Fruit fly (Drosophila melanogaster): ENCODE data around the gene CG5290.

The CG5290 gene

DNA sequence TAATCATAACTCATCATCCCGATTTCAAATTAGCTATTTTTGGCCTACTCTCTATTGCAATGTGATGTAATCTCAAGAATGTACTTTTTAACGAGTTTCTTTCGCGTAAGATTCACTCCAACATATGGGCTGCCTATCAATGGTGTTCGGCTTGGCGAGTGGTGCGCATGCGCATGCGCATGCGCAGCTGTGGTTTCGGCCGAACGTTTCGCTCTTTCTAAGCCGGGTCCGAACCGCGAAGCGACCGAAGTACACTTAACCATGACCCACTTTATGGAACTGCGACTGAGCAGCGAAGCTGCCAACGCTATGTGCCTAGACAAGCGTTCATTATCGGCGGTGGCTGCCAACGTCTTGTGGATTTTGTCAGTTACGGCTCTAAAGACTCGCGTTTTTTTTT, 18.7 kb downstream of the CG5290 start:
- TF ChIP-seq topi (GFP tag; optimal IDR thresholded peaks at IDR 0.05), result no peak
- TF ChIP-seq Gug (GFP tag; IDR thresholded peaks at IDR 0.05), result no peak
- no peak for TF ChIP-seq Blimp-1 (GFP tag; optimal IDR thresholded peaks at IDR 0.05)
- no peak for TF ChIP-seq CG6854 (GFP tag; optimal IDR thresholded peaks at IDR 0.05)
- TF ChIP-seq Sox15 (GFP tag; optimal IDR thresholded peaks at IDR 0.05), result no peak
- TF ChIP-seq CG3032 (tag; optimal IDR thresholded peaks at IDR 0.05), result no peak
- TF ChIP-seq esn (GFP tag; optimal IDR thresholded peaks at IDR 0.05), result no peak
- TF ChIP-seq CG15336 (GFP tag; IDR thresholded peaks at IDR 0.05), result no peak
- TF ChIP-seq ss (GFP tag; optimal IDR thresholded peaks at IDR 0.05), result no peak
- no peak for TF ChIP-seq acj6 (GFP tag; optimal IDR thresholded peaks at IDR 0.05)
- no peak for TF ChIP-seq Hr4 (GFP tag; optimal IDR thresholded peaks at IDR 0.05)
- TF ChIP-seq Ets21C (GFP tag; optimal IDR thresholded peaks at IDR 0.05), result no peak
- TF ChIP-seq CG3919 (GFP tag; optimal IDR thresholded peaks at IDR 0.05), result no peak
- no peak for TF ChIP-seq CG9139 (GFP tag; optimal IDR thresholded peaks at IDR 0.05)
- TF ChIP-seq OdsH (GFP tag; optimal IDR thresholded peaks at IDR 0.05), result no peak
- TF ChIP-seq Eip93F (GFP tag; optimal IDR thresholded peaks at IDR 0.05), result no peak
- TF ChIP-seq fkh (GFP tag; optimal IDR thresholded peaks at IDR 0.05), result no peak
- no peak for TF ChIP-seq CG6276 (GFP tag; optimal IDR thresholded peaks at IDR 0.05)
- no peak for TF ChIP-seq fd59A (GFP tag; optimal IDR thresholded peaks at IDR 0.05)
- TF ChIP-seq Sox102F (GFP tag; optimal IDR thresholded peaks at IDR 0.05), result no peak

dm6 chr3L:17887393-17887792, 25.0 kb downstream of the CG5290 start, which contains the start of gene CG7402:
CG7402 (plus strand) TSS chr3L:17887705.
- no peak for TF ChIP-seq CG11902 (GFP tag; optimal IDR thresholded peaks at IDR 0.05)
- no peak for TF ChIP-seq CG31627 (GFP tag; optimal IDR thresholded peaks at IDR 0.05)
- TF ChIP-seq CG6276 (GFP tag; optimal IDR thresholded peaks at IDR 0.05), result no peak
- no peak for TF ChIP-seq pdm3 (GFP tag; optimal IDR thresholded peaks at IDR 0.05)
- TF ChIP-seq Hr39 (GFP tag; optimal IDR thresholded peaks at IDR 0.05), result no peak
- no peak for TF ChIP-seq CG8632 (GFP tag; optimal IDR thresholded peaks at IDR 0.05)

DNA sequence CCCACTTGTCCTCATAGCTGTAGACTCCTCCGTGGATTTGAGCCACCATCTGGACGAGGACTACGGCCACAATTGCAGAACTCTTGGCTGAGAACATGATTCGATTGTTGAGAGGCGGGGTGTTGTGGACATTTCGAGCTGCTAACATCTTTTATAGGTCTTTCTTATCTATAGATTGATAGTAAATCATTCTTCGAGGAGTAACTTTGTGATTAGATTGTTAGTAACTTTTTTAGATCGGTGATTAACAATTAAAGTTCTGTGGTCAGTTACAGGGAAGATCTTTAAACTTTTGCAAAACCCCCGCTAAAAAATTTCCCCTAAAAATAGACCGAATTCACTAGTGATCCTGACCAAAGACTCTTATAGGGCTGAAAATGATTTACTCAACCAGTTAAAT, 25.8 kb downstream of the CG5290 start, which contains the start of gene CG16775:
Gene CG16775, minus strand, starts transcription at position 101 of the 400 bp plus-strand sequence.
- TF ChIP-seq Sox102F (GFP tag; optimal IDR thresholded peaks at IDR 0.05), result no peak
- no peak for TF ChIP-seq vri (GFP tag; optimal IDR thresholded peaks at IDR 0.05)
- TF ChIP-seq CG32006 (GFP tag; optimal IDR thresholded peaks at IDR 0.05), result no peak
- TF ChIP-seq Eip93F (GFP tag; optimal IDR thresholded peaks at IDR 0.05), result no peak
- no peak for TF ChIP-seq CG8632 (GFP tag; optimal IDR thresholded peaks at IDR 0.05)
- TF ChIP-seq CG7368 (GFP tag; optimal IDR thresholded peaks at IDR 0.05), result no peak
- no peak for TF ChIP-seq dsx (GFP tag; optimal IDR thresholded peaks at IDR 0.05; ENCODE audit: poor library complexity, severe bottlenecking)

- TF ChIP-seq vri (GFP tag; optimal IDR thresholded peaks at IDR 0.05) (peak; percentile 37), CG31627 (GFP tag; optimal IDR thresholded peaks at IDR 0.05) (no peak)
Observed at dm6 chr3L:17884276-17884675, 28.1 kb downstream of the CG5290 start, which contains the start of gene CG5506. CG5506 (minus strand) TSS chr3L:17884376.

DNA sequence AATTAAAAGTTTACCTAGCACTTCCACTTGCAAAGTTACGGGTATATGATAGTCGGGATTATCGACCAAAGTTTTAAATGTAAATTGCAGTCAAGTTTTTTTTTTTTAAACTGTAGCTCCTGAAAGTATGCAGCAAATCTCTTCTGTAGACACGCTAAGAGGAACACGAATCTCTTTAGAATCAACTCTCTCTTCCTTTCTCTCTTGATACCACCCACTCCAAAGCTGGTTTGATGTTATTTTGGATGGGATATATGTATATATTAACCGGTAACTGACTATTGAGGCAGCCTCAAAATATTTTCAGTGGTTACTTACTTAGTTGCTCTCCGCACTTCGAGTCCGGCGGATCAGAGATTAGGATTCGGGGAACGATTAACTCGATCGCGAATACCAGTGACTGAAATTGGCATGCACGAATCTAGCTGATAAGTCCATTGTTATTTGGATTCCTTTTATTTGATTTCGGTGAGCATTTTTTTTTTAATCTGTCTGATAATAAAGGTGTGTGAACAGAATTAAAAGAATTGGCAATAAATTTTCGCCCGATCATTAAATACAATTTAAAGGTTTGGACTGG, 33.5 kb downstream of the CG5290 start, which contains the start of gene CG7408:
Gene CG7408, plus strand, starts transcription at position 316 of the 580 bp plus-strand sequence.
- no peak for TF ChIP-seq CG11762 (GFP tag; optimal IDR thresholded peaks at IDR 0.05; ENCODE audit: insufficient read depth)
- TF ChIP-seq salr (GFP tag; optimal IDR thresholded peaks at IDR 0.05), result no peak
- no peak for TF ChIP-seq CG6792 (GFP tag; optimal IDR thresholded peaks at IDR 0.05)
- no peak for TF ChIP-seq achi (GFP tag; optimal IDR thresholded peaks at IDR 0.05)
- no peak for TF ChIP-seq OdsH (GFP tag; optimal IDR thresholded peaks at IDR 0.05)
- peak; percentile 88 for TF ChIP-seq dsx (GFP tag; optimal IDR thresholded peaks at IDR 0.05; ENCODE audit: poor library complexity, severe bottlenecking)
- peak; percentile 85 for TF ChIP-seq CG1621 (tag; optimal IDR thresholded peaks at IDR 0.05)
- TF ChIP-seq fkh (GFP tag; optimal IDR thresholded peaks at IDR 0.05), result peak; percentile 20
- TF ChIP-seq Lpt (GFP tag; optimal IDR thresholded peaks at IDR 0.05), result peak; percentile 3
- TF ChIP-seq Eip78C (GFP tag), result no peak
- no peak for TF ChIP-seq CG4318 (GFP tag; optimal IDR thresholded peaks at IDR 0.05)
- no peak for TF ChIP-seq Gug (GFP tag; IDR thresholded peaks at IDR 0.05)
- no peak for TF ChIP-seq Blimp-1 (GFP tag; optimal IDR thresholded peaks at IDR 0.05)
- no peak for TF ChIP-seq ss (GFP tag; optimal IDR thresholded peaks at IDR 0.05)
- peak; percentile 60 for TF ChIP-seq Eip93F (GFP tag; optimal IDR thresholded peaks at IDR 0.05)
- no peak for TF ChIP-seq fd85E (GFP tag; optimal IDR thresholded peaks at IDR 0.05)
- no peak for TF ChIP-seq svp (GFP tag)
- TF ChIP-seq vri (GFP tag; optimal IDR thresholded peaks at IDR 0.05), result peak; percentile 43
- TF ChIP-seq Hr4 (GFP tag; optimal IDR thresholded peaks at IDR 0.05), result no peak
- no peak for TF ChIP-seq Hr38 (GFP tag; optimal IDR thresholded peaks at IDR 0.05)

All from whole organism, prepupa.